Worm (Caenorhabditis elegans): ENCODE data around the gene F55F10.1.

- TF ChIP-seq nhr-25 (tag; optimal IDR thresholded peaks at IDR 0.05) = no peak
- TF ChIP-seq elt-1 (tag; optimal IDR thresholded peaks at IDR 0.05) = no peak
- TF ChIP-seq skn-1 (tag; optimal IDR thresholded peaks at IDR 0.05) = no peak
- TF ChIP-seq ZK546.5 (tag; optimal IDR thresholded peaks at IDR 0.05) = no peak
- no peak for TF ChIP-seq lin-39 (tag; optimal IDR thresholded peaks at IDR 0.05)
- no peak for TF ChIP-seq unc-62 (GFP tag; optimal IDR thresholded peaks at IDR 0.05)
- no peak for TF ChIP-seq lsy-2 (tag; optimal IDR thresholded peaks at IDR 0.05)
- TF ChIP-seq nhr-11 (tag; optimal IDR thresholded peaks at IDR 0.05) = no peak
- no peak for TF ChIP-seq egl-27 (tag; optimal IDR thresholded peaks at IDR 0.05)
- no peak for TF ChIP-seq zag-1 (tag; optimal IDR thresholded peaks at IDR 0.05)
- no peak for TF ChIP-seq nhr-237 (tag; optimal IDR thresholded peaks at IDR 0.05)
Observed at ce11 chrIV:4423885-4424284, 63.2 kb downstream of the F55F10.1 start.
